Fruit fly (Drosophila melanogaster): Measurements from ENCODE around the gene Abcd3.
A peak's percentile ranks its signal among the peaks of the same experiment; 100 is the strongest.

The Abcd3 gene

DNA sequence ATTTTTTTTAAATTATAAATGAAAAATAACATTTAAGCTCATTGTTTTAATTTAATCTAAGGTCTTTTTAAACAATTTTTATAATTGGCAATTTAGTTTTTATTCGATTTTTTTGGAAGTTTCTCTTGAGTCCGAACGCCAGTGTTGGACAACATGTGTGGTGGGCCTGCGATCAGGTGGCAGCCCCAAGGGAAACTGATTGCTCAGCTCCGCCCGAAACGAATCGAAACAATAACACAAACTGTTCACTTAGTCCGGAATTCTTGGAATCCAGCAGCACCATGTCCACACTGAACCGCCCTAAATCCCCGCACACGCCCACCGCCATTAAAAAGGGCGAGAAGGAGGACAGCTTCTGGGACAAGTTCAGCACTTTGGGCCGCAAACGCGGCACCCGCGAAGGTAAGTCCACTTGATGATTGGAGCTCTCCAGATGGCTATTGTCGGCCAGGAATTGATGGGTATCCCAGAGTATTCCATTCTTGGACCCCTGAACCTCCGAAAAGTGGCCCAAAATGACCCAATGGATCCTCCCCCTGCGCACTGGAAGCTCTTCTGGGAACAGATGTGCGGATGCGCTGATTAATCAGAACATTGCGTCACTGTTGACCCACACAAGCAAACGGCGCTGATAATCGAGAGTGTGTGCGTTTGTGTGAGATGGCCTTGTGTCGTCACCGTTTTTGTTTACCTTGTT lies 4.5 kb upstream of the Abcd3 start, which contains the start of gene parvin (continued):
- TF ChIP-seq CrebB (tag; optimal IDR thresholded peaks at IDR 0.05) (no peak), bab2 (GFP tag; optimal IDR thresholded peaks at IDR 0.05) (no peak), Stat92E (GFP tag; optimal IDR thresholded peaks at IDR 0.05) (peak in 1 of 3 experiments; percentile 33), CG18262 (tag; optimal IDR thresholded peaks at IDR 0.05) (no peak), Fer3 (tag; optimal IDR thresholded peaks at IDR 0.05) (no peak), nau (GFP tag; optimal IDR thresholded peaks at IDR 0.05) (no peak), HmgZ (tag; optimal IDR thresholded peaks at IDR 0.05) (no peak), CG4707 (GFP tag; optimal IDR thresholded peaks at IDR 0.05) (no peak), lmd (GFP tag; IDR thresholded peaks at IDR 0.05) (no peak), E2f2 (GFP tag; IDR thresholded peaks at IDR 0.05) (peak; percentile 35), knrl (GFP tag; IDR thresholded peaks at IDR 0.05; ENCODE audit: partially characterized antibody) (peak; percentile 37; the same call in 1 of the 3 replicates), gsb-n (tag; optimal IDR thresholded peaks at IDR 0.05) (peak; percentile 51), B-H2 (GFP tag; optimal IDR thresholded peaks at IDR 0.05) (no peak), phol (tag; optimal IDR thresholded peaks at IDR 0.05) (peak; percentile 1), ato (GFP tag; IDR thresholded peaks at IDR 0.05; ENCODE audit: partially characterized antibody) (no peak), CG16815 (GFP tag; optimal IDR thresholded peaks at IDR 0.05) (no peak), Trl (optimal IDR thresholded peaks at IDR 0.05) (no peak), Trl (GFP tag; optimal IDR thresholded peaks at IDR 0.05) (no peak), CG10267 (tag; optimal IDR thresholded peaks at IDR 0.05) (peak; percentile 79), CG42726 (GFP tag; IDR thresholded peaks at IDR 0.05; ENCODE audit: partially characterized antibody) (no peak), ro (GFP tag; IDR thresholded peaks at IDR 0.05) (no peak), BtbVII (GFP tag; optimal IDR thresholded peaks at IDR 0.05) (peak; percentile 87), ATbp (GFP tag; optimal IDR thresholded peaks at IDR 0.05) (no peak), abd-A (tag; optimal IDR thresholded peaks at IDR 0.05) (no peak), CHES-1-like (GFP tag; optimal IDR thresholded peaks at IDR 0.05) (no peak), odd (GFP tag; optimal IDR thresholded peaks at IDR 0.05) (no peak), CG12942 (GFP tag; optimal IDR thresholded peaks at IDR 0.05) (no peak), CG11695 (GFP tag; IDR thresholded peaks at IDR 0.05) (no peak), CG30403 (GFP tag; optimal IDR thresholded peaks at IDR 0.05) (no peak), sens-2 (GFP tag; IDR thresholded peaks at IDR 0.05) (no peak), mirr (GFP tag; optimal IDR thresholded peaks at IDR 0.05) (no peak), CTCF (GFP tag; optimal IDR thresholded peaks at IDR 0.05) (no peak), Awh (GFP tag; IDR thresholded peaks at IDR 0.05) (no peak), CG13894 (tag; optimal IDR thresholded peaks at IDR 0.05) (no peak), CG6813 (GFP tag; optimal IDR thresholded peaks at IDR 0.05) (no peak), CG2875 (GFP tag; optimal IDR thresholded peaks at IDR 0.05) (no peak), nerfin-1 (tag; optimal IDR thresholded peaks at IDR 0.05) (no peak), CG7271 (tag; optimal IDR thresholded peaks at IDR 0.05) (no peak), tap (tag; optimal IDR thresholded peaks at IDR 0.05) (no peak), slbo (GFP tag; IDR thresholded peaks at IDR 0.05) (no peak), gro (GFP tag; optimal IDR thresholded peaks at IDR 0.05) (no peak), CG18476 (GFP tag; optimal IDR thresholded peaks at IDR 0.05) (no peak), Ets97D (GFP tag; optimal IDR thresholded peaks at IDR 0.05) (peak; percentile 5), CG31441 (GFP tag; IDR thresholded peaks at IDR 0.05) (no peak), YL-1 (GFP tag; optimal IDR thresholded peaks at IDR 0.05) (peak; percentile 50), CG11723 (GFP tag; optimal IDR thresholded peaks at IDR 0.05) (no peak), ftz-f1 (GFP tag; optimal IDR thresholded peaks at IDR 0.05) (peak; percentile 69), CG15601 (tag; optimal IDR thresholded peaks at IDR 0.05) (no peak), insv (GFP tag; optimal IDR thresholded peaks at IDR 0.05) (no peak), sob (GFP tag; IDR thresholded peaks at IDR 0.05) (0 out of 2 replicates have a peak, but pooled peaks have one; percentile 14)
